1 worm cellular context compared by ENCODE assay signal in genomic region chrX:2176361-2176880, ce11.
TF ChIP-seq lines count a peak whose summit lies in the region.

Gene F48B9.8 (minus strand): TSS chrX:2176411.

TF ChIP-seq in whole organism, L1 larva, 84 proteins besides CTCF, POLR2A, EP300 and RAD21 (continued from another document):
- TF ChIP-seq lin-13 (GFP tag; optimal IDR thresholded peaks at IDR 0.05; lab: Kevin White, UChicago) (no peak), nhr-28 (tag; optimal IDR thresholded peaks at IDR 0.05; lab: Kevin White, UChicago) (no peak), ztf-11 (tag; optimal IDR thresholded peaks at IDR 0.05; lab: Kevin White, UChicago) (no peak), nhr-84 (tag; optimal IDR thresholded peaks at IDR 0.05; lab: Kevin White, UChicago) (no peak), xbp-1 (tag; optimal IDR thresholded peaks at IDR 0.05; lab: Kevin White, UChicago) (peak; percentile 22), dpl-1 (GFP tag; optimal IDR thresholded peaks at IDR 0.05; lab: Kevin White, UChicago) (peak in 2 of 3 experiments; percentile 4 to 28), ztf-4 (tag; optimal IDR thresholded peaks at IDR 0.05; lab: Kevin White, UChicago) (no peak), nhr-71 (tag; optimal IDR thresholded peaks at IDR 0.05; lab: Kevin White, UChicago) (peak; percentile 36), blmp-1 (tag; optimal IDR thresholded peaks at IDR 0.05; lab: Kevin White, UChicago) (peak; percentile 40), fkh-10 (GFP tag; optimal IDR thresholded peaks at IDR 0.05; lab: Kevin White, UChicago) (no peak), C16A3.4 (tag; optimal IDR thresholded peaks at IDR 0.05; lab: Kevin White, UChicago) (peak; percentile 10), sptf-1 (tag; optimal IDR thresholded peaks at IDR 0.05; lab: Kevin White, UChicago) (no peak), pqm-1 (tag; optimal IDR thresholded peaks at IDR 0.05; lab: Kevin White, UChicago) (no peak), ceh-82 (tag; optimal IDR thresholded peaks at IDR 0.05; lab: Kevin White, UChicago) (peak in 1 of 3 experiments; percentile 17), lin-14 (GFP tag; optimal IDR thresholded peaks at IDR 0.05; lab: Kevin White, UChicago) (no peak), efl-1 (optimal IDR thresholded peaks at IDR 0.05; lab: Kevin White, UChicago) (peak; percentile 7 to 20), efl-1 (GFP tag; optimal IDR thresholded peaks at IDR 0.05 in 1 of 2; lab: Kevin White, UChicago) (no peak), nhr-19 (GFP tag; conservative IDR thresholded peaks at IDR 0.05; lab: Robert Waterston, UW) (peak; percentile 27; the same call in 1 of the 2 replicates), snu-23 (GFP tag; optimal IDR thresholded peaks at IDR 0.05; lab: Kevin White, UChicago) (peak; percentile 46), fos-1 (tag; optimal IDR thresholded peaks at IDR 0.05; lab: Kevin White, UChicago) (no peak), nhr-90 (tag; optimal IDR thresholded peaks at IDR 0.05; lab: Kevin White, UChicago; ENCODE audit: poor library complexity) (no peak), nhr-20 (tag; optimal IDR thresholded peaks at IDR 0.05; lab: Kevin White, UChicago) (no peak), lsy-2 (tag; optimal IDR thresholded peaks at IDR 0.05; lab: Kevin White, UChicago) (peak in 1 of 2 experiments; percentile 54), unc-98 (GFP tag; IDR thresholded peaks at IDR 0.05; lab: Robert Waterston, UW) (no peak), zip-4 (GFP tag; optimal IDR thresholded peaks at IDR 0.05; lab: Kevin White, UChicago) (no peak), aly-2 (tag; optimal IDR thresholded peaks at IDR 0.05; lab: Kevin White, UChicago) (no peak), sox-4 (tag; optimal IDR thresholded peaks at IDR 0.05; lab: Kevin White, UChicago) (no peak), unc-30 (tag; optimal IDR thresholded peaks at IDR 0.05; lab: Kevin White, UChicago) (no peak), sup-37 (GFP tag; optimal IDR thresholded peaks at IDR 0.05; lab: Kevin White, UChicago) (no peak), nhr-77 (tag; optimal IDR thresholded peaks at IDR 0.05; lab: Kevin White, UChicago) (no peak), nhr-47 (tag; optimal IDR thresholded peaks at IDR 0.05; lab: Kevin White, UChicago) (peak; percentile 43), nhr-11 (tag; optimal IDR thresholded peaks at IDR 0.05; lab: Kevin White, UChicago) (no peak), lir-3 (tag; optimal IDR thresholded peaks at IDR 0.05; lab: Kevin White, UChicago; ENCODE audit: poor library complexity) (no peak), rnt-1 (tag; optimal IDR thresholded peaks at IDR 0.05; lab: Kevin White, UChicago) (peak; percentile 31), ceh-88 (GFP tag; IDR thresholded peaks at IDR 0.05; lab: Robert Waterston, UW) (no peak)
